Fruit fly (Drosophila melanogaster) whole organism, prepupa: ENCODE data around the gene CG12983.

Experiments used
- Blimp-1 ChIP-seq: fragments of 200-800 bp; sonication (Bioruptor generic); optimal IDR thresholded peaks from 3 replicates; lab custom pipeline; 2017; ENCODE audit warnings: missing biosample characterization, missing genetic modification characterization, mild to moderate bottlenecking, moderate library complexity, missing genetic modification reagents
- CG10669 ChIP-seq: fragments of 200-800 bp; sonication (Bioruptor generic); optimal IDR thresholded peaks from 3 replicates; lab custom pipeline; 2018; ENCODE audit warnings: missing biosample characterization, mild to moderate bottlenecking, missing genetic modification characterization, moderate library complexity
- CG11762 ChIP-seq: fragments of 200-800 bp; sonication (Bioruptor generic); optimal IDR thresholded peaks from 3 replicates; lab custom pipeline; 2016; ENCODE audit warnings: missing biosample characterization, missing genetic modification characterization; ENCODE audit not compliant: insufficient read depth
- CG15336 ChIP-seq: fragments of 200-800 bp; sonication (Bioruptor generic); IDR thresholded peaks from 2 replicates; pipeline ENCODE4 v1.3.6; 2022; ENCODE audit warnings: missing biosample characterization, missing genetic modification characterization
- CG16779 ChIP-seq: fragments of 200-800 bp; sonication (Bioruptor generic); optimal IDR thresholded peaks from 3 replicates; lab custom pipeline; 2017; ENCODE audit warnings: missing biosample characterization, mild to moderate bottlenecking, missing genetic modification characterization
- CG31627 ChIP-seq: fragments of 200-800 bp; sonication (Bioruptor generic); optimal IDR thresholded peaks from 3 replicates; lab custom pipeline; 2016; ENCODE audit warnings: missing biosample characterization, missing genetic modification characterization
- CG3919 ChIP-seq: fragments of 200-800 bp; sonication (Bioruptor generic); optimal IDR thresholded peaks from 3 replicates; lab custom pipeline; 2016; ENCODE audit warnings: missing biosample characterization, missing genetic modification characterization
- CG6854 ChIP-seq: fragments of 200-800 bp; sonication (Bioruptor generic); optimal IDR thresholded peaks from 2 replicates; lab custom pipeline; 2017; ENCODE audit warnings: missing biosample characterization, mild to moderate bottlenecking, missing genetic modification characterization
- Eip78C ChIP-seq: fragments of 200-800 bp; sonication (Bioruptor generic); peaks from one replicate; lab custom pipeline; 2016; ENCODE audit warnings: missing biosample characterization, missing genetic modification characterization
- Eip93F ChIP-seq: fragments of 200-800 bp; sonication (Bioruptor generic); optimal IDR thresholded peaks from 2 replicates; lab custom pipeline; 2016; ENCODE audit warnings: missing biosample characterization, mild to moderate bottlenecking, missing genetic modification characterization
- Hr38 ChIP-seq: sonication (Bioruptor generic); optimal IDR thresholded peaks from 2 replicates; lab custom pipeline; 2016; ENCODE audit warnings: missing biosample characterization, missing genetic modification characterization
- Hr39 ChIP-seq: fragments of 200-800 bp; sonication (Bioruptor generic); optimal IDR thresholded peaks from 2 replicates; lab custom pipeline; 2016; ENCODE audit warnings: missing biosample characterization, missing genetic modification characterization

dm6 chr3L:20988862-20989261 lies 22.3 kb upstream of the CG12983 start:
- TF ChIP-seq CG16779, result peak; percentile 48
- peak; percentile 65 for TF ChIP-seq CG3919 (GFP tag; lab: Kevin White, UChicago)
- peak; percentile 5 for TF ChIP-seq CG11762 (GFP tag; lab: Kevin White, UChicago)
- TF ChIP-seq Hr38, result no peak
- TF ChIP-seq Eip93F (GFP tag; lab: Kevin White, UChicago), result no peak
- no peak for TF ChIP-seq CG31627 (GFP tag; lab: Kevin White, UChicago)
- peak; percentile 78 for TF ChIP-seq CG10669
- no peak for TF ChIP-seq CG6854 (GFP tag; lab: Kevin White, UChicago)
- TF ChIP-seq Blimp-1, result no peak
- peak; percentile 67; the same call in 1 of the 2 replicates for TF ChIP-seq CG15336 (GFP tag; lab: Robert Waterston, UW)
- no peak for TF ChIP-seq Hr39
- TF ChIP-seq Eip78C (GFP tag; lab: Kevin White, UChicago), result peak; percentile 90
